Fruit fly (Drosophila melanogaster) S2 (cell line): ENCODE measurements around the gene sdk.

Experiments used
- CG8478 ChIP-seq: fragments of >200 bp; optimal IDR thresholded peaks from 2 replicates; lab custom pipeline; 2018
- CTCF ChIP-seq, 2 experiments: fragments of >200 bp; optimal IDR thresholded peaks; 2 replicates each; lab custom pipeline; 2018

dm6 chrX:753553-753952 is 66.9 kb downstream of the sdk start, which contains the start of gene CG13361:
- TF ChIP-seq CG8478 (lab: Kevin White, UChicago) (no peak), CTCF (optimal IDR thresholded peaks at IDR 0.05; lab: Kevin White, UChicago) (no peak)
